Fruit fly (Drosophila melanogaster) whole organism, embryonic: ENCODE results near the gene Cpr65Au.

Experiments
- Aef1 ChIP-seq: fragments of 200-800 bp; sonication (Bioruptor generic); IDR thresholded peaks from 3 replicates; pipeline ENCODE4 v1.3.6; 2022; ENCODE audit warnings: missing biosample characterization, missing genetic modification characterization
- C15 ChIP-seq: fragments of 200-800 bp; sonication (Bioruptor generic); IDR thresholded peaks from 3 replicates; pipeline ENCODE4 v1.3.6; 2022; ENCODE audit warnings: missing biosample characterization, missing genetic modification characterization
- CG13624 ChIP-seq: fragments of 200-800 bp; sonication (Bioruptor generic); optimal IDR thresholded peaks from 2 replicates; lab custom pipeline; 2016; ENCODE audit warnings: missing biosample characterization, missing genetic modification characterization
- CG18619 ChIP-seq: fragments of 200-800 bp; sonication (Bioruptor generic); optimal IDR thresholded peaks from 3 replicates; lab custom pipeline; 2017; ENCODE audit warnings: missing biosample characterization, mild to moderate bottlenecking, missing genetic modification characterization
- CG32767 ChIP-seq: fragments of 200-800 bp; sonication (Bioruptor generic); IDR thresholded peaks from 2 replicates; pipeline ENCODE4 v1.3.6; 2022; ENCODE audit warnings: missing biosample characterization, missing genetic modification characterization
- CG3281 ChIP-seq: fragments of 200-800 bp; sonication (Bioruptor generic); optimal IDR thresholded peaks from 3 replicates; lab custom pipeline; 2017; ENCODE audit warnings: missing biosample characterization, mild to moderate bottlenecking, missing genetic modification characterization
- CG3407 ChIP-seq: fragments of 200-800 bp; sonication (Bioruptor generic); optimal IDR thresholded peaks from 2 replicates; lab custom pipeline; 2018; ENCODE audit warnings: missing biosample characterization, mild to moderate bottlenecking, missing genetic modification characterization
- CG3995 ChIP-seq: fragments of 200-800 bp; sonication (Bioruptor generic); optimal IDR thresholded peaks from 3 replicates; lab custom pipeline; 2016; ENCODE audit warnings: missing biosample characterization, missing genetic modification characterization
- CG4282 ChIP-seq: fragments of 200-800 bp; sonication (Bioruptor generic); optimal IDR thresholded peaks from 2 replicates; lab custom pipeline; 2016; ENCODE audit warnings: missing biosample characterization, missing genetic modification characterization
- CG4360 ChIP-seq: fragments of 200-800 bp; sonication (Bioruptor generic); IDR thresholded peaks from 2 replicates; pipeline ENCODE4 v1.3.6; 2022; ENCODE audit warnings: missing biosample characterization, missing genetic modification characterization
- CG6175 ChIP-seq: fragments of 200-800 bp; sonication (Bioruptor generic); IDR thresholded peaks from 3 replicates; pipeline ENCODE4 v1.3.6; 2022; ENCODE audit warnings: missing biosample characterization, missing genetic modification characterization
- CG7745 ChIP-seq: fragments of 200-800 bp; sonication (Bioruptor generic); optimal IDR thresholded peaks from 2 replicates; lab custom pipeline; 2018; ENCODE audit warnings: missing biosample characterization, mild to moderate bottlenecking, missing genetic modification characterization, moderate library complexity
- CG9437 ChIP-seq: fragments of 200-800 bp; sonication (Bioruptor generic); optimal IDR thresholded peaks from 2 replicates; lab custom pipeline; 2018; ENCODE audit warnings: missing biosample characterization, mild to moderate bottlenecking, missing genetic modification characterization
- Deaf1 ChIP-seq: fragments of 200-800 bp; optimal IDR thresholded peaks from 3 replicates; lab custom pipeline; 2019; ENCODE audit warnings: missing biosample characterization, mild to moderate bottlenecking, missing genetic modification characterization, moderate library complexity
- Doc2 ChIP-seq: fragments of 200-800 bp; sonication (Bioruptor generic); IDR thresholded peaks from 2 replicates; pipeline ENCODE4 v1.3.6; 2022; ENCODE audit warnings: missing biosample characterization, missing genetic modification characterization
- Fer2 ChIP-seq: fragments of 200-800 bp; sonication (Bioruptor generic); optimal IDR thresholded peaks from 2 replicates; lab custom pipeline; 2018; ENCODE audit warnings: missing biosample characterization, mild to moderate bottlenecking, missing genetic modification characterization, moderate library complexity
- GATAe ChIP-seq: fragments of 200-800 bp; sonication (Bioruptor generic); conservative IDR thresholded peaks from 2 replicates; pipeline ENCODE4 v1.3.6; 2022; ENCODE audit warnings: missing biosample characterization, missing genetic modification characterization
- Gsc ChIP-seq: fragments of 200-800 bp; sonication (Bioruptor generic); IDR thresholded peaks from 2 replicates; pipeline ENCODE4 v1.3.6; 2022; ENCODE audit warnings: missing biosample characterization, missing genetic modification characterization
- HLHmδ ChIP-seq: fragments of 200-800 bp; sonication (Bioruptor generic); optimal IDR thresholded peaks from 2 replicates; lab custom pipeline; 2018; ENCODE audit warnings: missing biosample characterization, mild to moderate bottlenecking, missing genetic modification characterization, moderate library complexity
- Hey ChIP-seq: fragments of 200-800 bp; sonication (Bioruptor generic); optimal IDR thresholded peaks from 3 replicates; lab custom pipeline; 2018; ENCODE audit warnings: missing biosample characterization, mild to moderate bottlenecking, missing genetic modification characterization
- HmgD ChIP-seq: fragments of 200-800 bp; sonication (Bioruptor generic); optimal IDR thresholded peaks from 3 replicates; lab custom pipeline; 2016; ENCODE audit warnings: missing biosample characterization, missing genetic modification characterization
- Lpt ChIP-seq: fragments of >200 bp; optimal IDR thresholded peaks from 2 replicates; lab custom pipeline; 2018; ENCODE audit warnings: missing biosample characterization, missing genetic modification characterization
- MTF-1 ChIP-seq: fragments of 200-800 bp; sonication (Bioruptor generic); optimal IDR thresholded peaks from 2 replicates; lab custom pipeline; 2018; ENCODE audit warnings: missing biosample characterization, mild to moderate bottlenecking, missing genetic modification characterization, borderline replicate concordance
- Mes4 ChIP-seq: fragments of 200-800 bp; sonication (Bioruptor generic); optimal IDR thresholded peaks from 2 replicates; lab custom pipeline; 2016; ENCODE audit warnings: missing biosample characterization, missing genetic modification characterization
- NC2α ChIP-seq: fragments of 200-800 bp; sonication (Bioruptor generic); optimal IDR thresholded peaks from 2 replicates; lab custom pipeline; 2016; ENCODE audit warnings: missing biosample characterization, missing genetic modification characterization
- PHDP ChIP-seq: fragments of 200-800 bp; sonication (Bioruptor generic); optimal IDR thresholded peaks from 3 replicates; lab custom pipeline; 2018; ENCODE audit warnings: missing biosample characterization, mild to moderate bottlenecking, missing genetic modification characterization, moderate library complexity
- Ravus ChIP-seq: fragments of 200-800 bp; sonication (Bioruptor generic); IDR thresholded peaks from 2 replicates; pipeline ENCODE4 v1.3.6; 2022; ENCODE audit warnings: missing biosample characterization, missing genetic modification characterization
- Sox102F ChIP-seq: fragments of 200-800 bp; sonication (Bioruptor generic); optimal IDR thresholded peaks from 2 replicates; lab custom pipeline; 2018; ENCODE audit warnings: missing biosample characterization, mild to moderate bottlenecking, missing genetic modification characterization, moderate library complexity
- Usf ChIP-seq: fragments of 200-800 bp; sonication (Bioruptor generic); optimal IDR thresholded peaks from 2 replicates; lab custom pipeline; 2017; ENCODE audit warnings: missing genotype, missing biosample characterization, missing genetic modification characterization
- al ChIP-seq: fragments of 200-800 bp; sonication (Bioruptor generic); IDR thresholded peaks from 2 replicates; pipeline ENCODE4 v1.3.6; 2022; ENCODE audit warnings: missing biosample characterization, missing genetic modification characterization
- aop ChIP-seq: fragments of 200-800 bp; sonication (Bioruptor generic); IDR thresholded peaks from 2 replicates; pipeline ENCODE4 v1.3.6; 2022; ENCODE audit warnings: missing biosample characterization, missing genetic modification characterization
- ara ChIP-seq: fragments of 200-800 bp; sonication (Bioruptor generic); IDR thresholded peaks from 2 replicates; pipeline ENCODE4 v1.3.6; 2022; ENCODE audit warnings: missing biosample characterization, missing genetic modification characterization
- bcd ChIP-seq: fragments of 200-800 bp; sonication (Bioruptor generic); optimal IDR thresholded peaks from 2 replicates; lab custom pipeline; 2017; ENCODE audit warnings: missing biosample characterization, mild to moderate bottlenecking, missing genetic modification characterization
- cg ChIP-seq: fragments of 200-800 bp; sonication (Bioruptor generic); optimal IDR thresholded peaks from 3 replicates; lab custom pipeline; 2019; ENCODE audit warnings: missing biosample characterization, mild to moderate bottlenecking, missing genetic modification characterization, moderate library complexity
- en ChIP-seq: fragments of 200-800 bp; sonication (Bioruptor generic); optimal IDR thresholded peaks from 2 replicates; lab custom pipeline; 2016; ENCODE audit warnings: missing biosample characterization, missing genetic modification characterization
- fru ChIP-seq: fragments of >200 bp; optimal IDR thresholded peaks from 2 replicates; lab custom pipeline; 2017
- gcm ChIP-seq: fragments of 200-800 bp; sonication (Bioruptor generic); optimal IDR thresholded peaks from 2 replicates; lab custom pipeline; 2019; ENCODE audit warnings: missing biosample characterization, mild to moderate bottlenecking, missing genetic modification characterization, moderate library complexity
- jumu ChIP-seq: fragments of 200-800 bp; sonication (Bioruptor generic); optimal IDR thresholded peaks from 3 replicates; lab custom pipeline; 2016; ENCODE audit warnings: missing biosample characterization, missing genetic modification characterization
- ken ChIP-seq: fragments of 200-800 bp; sonication (Bioruptor generic); IDR thresholded peaks from 3 replicates; pipeline ENCODE4 v1.3.6; 2022; ENCODE audit warnings: missing biosample characterization, missing genetic modification characterization
- klu ChIP-seq: fragments of 200-800 bp; sonication (Bioruptor generic); IDR thresholded peaks from 2 replicates; pipeline ENCODE4 v1.3.6; 2022; ENCODE audit warnings: missing biosample characterization, missing genetic modification characterization
- mam ChIP-seq: fragments of 200-800 bp; sonication (Bioruptor generic); optimal IDR thresholded peaks from 3 replicates; lab custom pipeline; 2016; ENCODE audit warnings: missing biosample characterization, missing genetic modification characterization
- nom ChIP-seq: fragments of 200-800 bp; sonication (Bioruptor generic); optimal IDR thresholded peaks from 2 replicates; lab custom pipeline; 2017; ENCODE audit warnings: missing biosample characterization, missing genetic modification characterization, mild to moderate bottlenecking, moderate library complexity, missing genetic modification reagents
- pnt ChIP-seq: fragments of 200-800 bp; sonication (Bioruptor generic); optimal IDR thresholded peaks from 3 replicates; lab custom pipeline; 2016; ENCODE audit warnings: missing biosample characterization, missing genetic modification characterization
- repo ChIP-seq: fragments of 200-800 bp; sonication (Bioruptor generic); optimal IDR thresholded peaks from 2 replicates; lab custom pipeline; 2016; ENCODE audit warnings: missing biosample characterization, missing genetic modification characterization
- schlank ChIP-seq: fragments of 200-800 bp; sonication (Bioruptor generic); optimal IDR thresholded peaks from 2 replicates; lab custom pipeline; 2018; ENCODE audit warnings: missing biosample characterization, mild to moderate bottlenecking, missing genetic modification characterization
- sens ChIP-seq: fragments of 200-800 bp; sonication (Bioruptor generic); peaks from one replicate; lab custom pipeline; 2016; ENCODE audit warnings: missing biosample characterization, missing genetic modification characterization
- shn ChIP-seq: fragments of 200-800 bp; sonication (Bioruptor generic); optimal IDR thresholded peaks from 3 replicates; lab custom pipeline; 2016; ENCODE audit warnings: missing biosample characterization, missing genetic modification characterization
- sr ChIP-seq: fragments of 200-800 bp; sonication (Bioruptor generic); IDR thresholded peaks from 3 replicates; pipeline ENCODE4 v1.3.6; 2022; ENCODE audit warnings: missing biosample characterization, missing genetic modification characterization
- ssp ChIP-seq: fragments of 200-800 bp; sonication (Bioruptor generic); IDR thresholded peaks from 2 replicates; pipeline ENCODE4 v1.3.6; 2022; ENCODE audit warnings: missing biosample characterization, missing genetic modification characterization
- twi ChIP-seq: fragments of 200-800 bp; optimal IDR thresholded peaks from 2 replicates; lab custom pipeline; 2019; ENCODE audit warnings: missing biosample characterization, mild to moderate bottlenecking, missing genetic modification characterization, moderate library complexity
- unc-4 ChIP-seq: fragments of 200-800 bp; sonication (Bioruptor generic); IDR thresholded peaks from 2 replicates; pipeline ENCODE4 v1.3.6; 2022; ENCODE audit warnings: missing biosample characterization, missing genetic modification characterization; ENCODE audit not compliant: partially characterized antibody
- wdn ChIP-seq: fragments of 200-800 bp; sonication (Bioruptor generic); IDR thresholded peaks from 2 replicates; pipeline ENCODE4 v1.3.6; 2022; ENCODE audit warnings: missing biosample characterization, missing genetic modification characterization

Cpr65Au gene

DNA sequence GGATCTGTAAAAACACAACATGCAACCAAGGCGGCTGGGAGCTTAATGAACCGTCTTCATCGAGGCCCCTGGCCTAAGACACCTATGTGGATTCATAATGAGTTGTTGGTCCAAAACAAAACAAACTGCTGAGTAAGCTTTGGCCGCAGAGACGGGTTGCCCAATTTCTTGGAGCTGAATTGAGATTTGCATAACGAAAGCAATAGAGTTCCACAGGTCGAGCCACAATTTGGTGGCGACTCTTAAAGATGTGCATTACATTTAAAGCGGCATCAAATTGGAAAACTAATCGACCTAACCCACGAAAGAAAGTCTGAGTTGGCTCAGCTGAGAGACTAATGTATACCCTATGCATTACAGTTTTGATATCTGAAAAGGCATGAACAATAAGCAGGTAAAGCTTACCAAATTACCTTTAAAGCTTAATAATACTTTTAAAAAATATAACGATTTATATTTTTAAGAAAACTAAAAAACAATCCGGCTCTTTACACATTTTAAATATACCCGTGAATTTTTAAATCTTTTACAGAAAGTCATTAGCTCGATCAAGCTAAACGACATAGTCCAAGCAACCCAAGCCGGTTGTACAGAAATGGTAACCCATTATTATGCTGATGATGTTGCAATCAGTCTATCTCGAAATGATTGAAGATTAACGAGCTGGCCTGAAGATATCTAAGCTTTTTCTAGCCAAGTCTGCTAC is 25.6 kb upstream of the Cpr65Au start, which contains the start of gene CG13297 (continued):
- no peak for TF ChIP-seq CG13624 (GFP tag; lab: Kevin White, UChicago)
- TF ChIP-seq klu (GFP tag; lab: Robert Waterston, UW): no peak
- no peak for TF ChIP-seq unc-4 (GFP tag; lab: Robert Waterston, UW)
- no peak for TF ChIP-seq Gsc (GFP tag; lab: Robert Waterston, UW)
- no peak for TF ChIP-seq mam
- TF ChIP-seq Ravus: no peak
- TF ChIP-seq CG7745 (tag; lab: Kevin White, UChicago): no peak
- no peak for TF ChIP-seq CG3995
- TF ChIP-seq twi: no peak
- TF ChIP-seq CG6175 (GFP tag; lab: Robert Waterston, UW): no peak
- TF ChIP-seq Doc2 (GFP tag; lab: Robert Waterston, UW): no peak
- TF ChIP-seq cg (GFP tag; lab: Kevin White, UChicago): no peak
- TF ChIP-seq bcd (GFP tag; lab: Kevin White, UChicago): peak; percentile 41
- no peak for TF ChIP-seq repo (GFP tag; lab: Kevin White, UChicago)
- no peak for TF ChIP-seq aop (GFP tag; lab: Robert Waterston, UW)
- TF ChIP-seq nom (GFP tag; lab: Kevin White, UChicago): no peak
- no peak for TF ChIP-seq shn (GFP tag; lab: Kevin White, UChicago)
- peak; percentile 40 for TF ChIP-seq CG9437 (GFP tag; lab: Kevin White, UChicago)
- no peak for TF ChIP-seq C15 (GFP tag; lab: Robert Waterston, UW)
- TF ChIP-seq jumu (GFP tag; lab: Kevin White, UChicago): no peak
- TF ChIP-seq CG32767: peak; percentile 69; the same call in 1 of the 2 replicates
- TF ChIP-seq Hey (tag; lab: Kevin White, UChicago): no peak
- TF ChIP-seq en (GFP tag; lab: Kevin White, UChicago): no peak
- TF ChIP-seq pnt (GFP tag; lab: Kevin White, UChicago): no peak
- TF ChIP-seq Aef1 (GFP tag; lab: Robert Waterston, UW): peak; percentile 48; the same call in 2 of the 3 replicates
- no peak; the same call in 1 of the 2 replicates for TF ChIP-seq ssp
- no peak for TF ChIP-seq CG3281 (GFP tag; lab: Kevin White, UChicago)
- no peak for TF ChIP-seq HLHmδ (GFP tag; lab: Kevin White, UChicago)
- peak; percentile 76 for TF ChIP-seq sens (GFP tag; lab: Kevin White, UChicago)
- peak; percentile 40 for TF ChIP-seq PHDP (tag; lab: Kevin White, UChicago)
- no peak for TF ChIP-seq Lpt (GFP tag; lab: Kevin White, UChicago)
- no peak for TF ChIP-seq wdn (GFP tag; lab: Robert Waterston, UW)
- TF ChIP-seq CG18619 (GFP tag; lab: Kevin White, UChicago): no peak
- no peak for TF ChIP-seq al (GFP tag; lab: Robert Waterston, UW)
- peak; percentile 21; the same call in 1 of the 3 replicates for TF ChIP-seq ken
- peak; percentile 22 for TF ChIP-seq Deaf1 (tag; lab: Kevin White, UChicago)
- TF ChIP-seq GATAe (GFP tag; lab: Robert Waterston, UW): no peak
- no peak for TF ChIP-seq ara (GFP tag; lab: Robert Waterston, UW)
- no peak for TF ChIP-seq schlank (tag; lab: Kevin White, UChicago)
- no peak for TF ChIP-seq fru (lab: Kevin White, UChicago)
- no peak for TF ChIP-seq CG4282 (GFP tag; lab: Kevin White, UChicago)
- no peak for TF ChIP-seq NC2α
- no peak for TF ChIP-seq Fer2 (tag; lab: Kevin White, UChicago)
- TF ChIP-seq Usf: no peak
- no peak for TF ChIP-seq HmgD (GFP tag; lab: Kevin White, UChicago)
- TF ChIP-seq sr: no peak
- no peak for TF ChIP-seq Mes4 (GFP tag; lab: Kevin White, UChicago)
- TF ChIP-seq Sox102F (GFP tag; lab: Kevin White, UChicago): peak; percentile 76
- peak; percentile 32 for TF ChIP-seq gcm (GFP tag; lab: Kevin White, UChicago)
- TF ChIP-seq CG3407: no peak
- no peak for TF ChIP-seq MTF-1 (GFP tag; lab: Kevin White, UChicago)
- TF ChIP-seq CG4360 (GFP tag; lab: Robert Waterston, UW): no peak
